Worm (Caenorhabditis elegans): ENCODE data around the gene R12B2.8.

R12B2.8 gene

DNA sequence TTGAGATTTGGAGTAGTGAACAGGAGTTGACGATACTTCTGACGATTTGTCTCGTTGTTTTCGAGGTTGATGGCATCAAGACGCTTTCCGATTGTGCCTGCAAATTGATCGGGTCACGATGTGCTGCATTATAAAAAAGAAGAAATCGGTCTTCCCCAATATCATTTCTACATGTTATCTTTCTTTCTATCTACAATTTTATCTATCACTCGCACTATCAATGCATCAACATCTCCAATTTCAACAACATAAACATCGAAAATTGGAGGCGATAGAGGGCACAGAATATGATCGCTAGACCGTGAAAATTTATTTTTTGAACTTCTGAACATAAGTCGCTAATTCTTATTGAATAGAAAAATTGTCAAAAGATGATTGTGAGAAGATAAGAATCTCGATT lies 52.0 kb downstream of the R12B2.8 start:
- TF ChIP-seq unc-62 (GFP tag; optimal IDR thresholded peaks at IDR 0.05), result no peak

DNA sequence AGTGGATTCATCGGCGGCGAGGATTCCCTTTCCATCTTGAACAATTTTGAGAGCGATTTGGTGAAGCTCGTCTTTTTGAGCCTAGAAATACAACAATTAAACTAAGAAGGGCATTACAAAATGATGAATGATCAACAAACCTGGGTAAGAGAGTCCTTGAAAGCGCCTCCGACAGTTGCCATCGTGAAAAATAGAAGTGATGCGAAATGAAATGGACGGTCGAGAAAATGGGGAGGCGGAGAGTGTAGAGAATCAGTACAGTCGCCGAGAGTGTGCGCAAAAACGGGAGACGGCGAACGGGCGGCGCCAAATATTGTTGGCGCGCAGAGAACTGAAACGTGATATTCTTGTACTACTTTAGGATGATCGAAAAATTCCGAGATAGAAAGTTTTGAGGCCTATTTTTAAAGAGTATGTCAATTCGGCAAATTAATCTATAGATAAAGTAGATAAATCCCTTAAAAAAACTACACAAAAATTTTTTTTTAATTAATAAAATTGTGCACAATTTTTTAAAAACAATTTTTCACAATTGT lies 52.5 kb downstream of the R12B2.8 start, which contains the start of gene aldo-2:
Gene aldo-2, minus strand, starts transcription at position 486 of the 536 bp plus-strand sequence.
- no peak for TF ChIP-seq unc-62 (GFP tag; optimal IDR thresholded peaks at IDR 0.05)

- no peak for TF ChIP-seq unc-62 (GFP tag; optimal IDR thresholded peaks at IDR 0.05)
Measured at ce11 chrIII:5876867-5877641, 53.3 kb downstream of the R12B2.8 start.

- TF ChIP-seq unc-62 (GFP tag; optimal IDR thresholded peaks at IDR 0.05), result no peak
Measured at ce11 chrIII:5878215-5878614, 54.5 kb downstream of the R12B2.8 start, which contains the start of the genes mig-21 and F01F1.2. mig-21 (minus strand) TSS chrIII:5878380. F01F1.2 (plus strand) TSS chrIII:5878554.
